Worm (Caenorhabditis elegans) whole organism, L1 larva: ENCODE data around the gene C16A3.6.
A peak's percentile ranks its signal among the peaks of the same experiment; 100 is the strongest.

Source experiments
- C04F5.9 ChIP-seq: sonication (generic microtip); optimal IDR thresholded peaks from 2 replicates; lab custom pipeline; 2016; ENCODE audit warnings: missing genetic modification characterization, missing compliant biosample characterization
- F16B12.6 ChIP-seq: fragments of 150-350 bp; optimal IDR thresholded peaks from 2 replicates; lab custom pipeline; 2014; ENCODE audit warnings: missing biosample characterization, missing genetic modification characterization
- Y116A8C.19 ChIP-seq: sonication (generic microtip); optimal IDR thresholded peaks from 2 replicates; lab custom pipeline; 2016; ENCODE audit warnings: missing compliant biosample characterization, missing genetic modification characterization, borderline replicate concordance
- aha-1 ChIP-seq: fragments of 150-350 bp; optimal IDR thresholded peaks from 2 replicates; lab custom pipeline; 2014; ENCODE audit warnings: missing biosample characterization, missing genetic modification characterization
- blmp-1 ChIP-seq: fragments of 150-350 bp; optimal IDR thresholded peaks from 2 replicates; lab custom pipeline; 2014; ENCODE audit warnings: missing biosample characterization, missing genetic modification characterization
- ceh-63 ChIP-seq: fragments of 200-800 bp; sonication (Bioruptor generic); optimal IDR thresholded peaks from 2 replicates; lab custom pipeline; 2018; ENCODE audit warnings: mild to moderate bottlenecking, missing genetic modification characterization, missing compliant biosample characterization
- ceh-8 ChIP-seq: fragments of 200-800 bp; sonication (Bioruptor generic); optimal IDR thresholded peaks from 2 replicates; lab custom pipeline; 2018; ENCODE audit warnings: mild to moderate bottlenecking, missing genetic modification characterization, moderate library complexity, missing compliant biosample characterization
- ces-1 ChIP-seq: fragments of 150-350 bp; optimal IDR thresholded peaks from 2 replicates; lab custom pipeline; 2014; ENCODE audit warnings: missing biosample characterization, missing genetic modification reagents, missing genetic modification characterization
- dpl-1 ChIP-seq, 3 experiments: fragments of 150-350 bp in 2 of 3; sonication (generic microtip) in 1 of 3; optimal IDR thresholded peaks; 2 replicates each; lab custom pipeline; 2014 to 2017; ENCODE audit warnings: missing biosample characterization in 3 of 3, missing genetic modification characterization in 3 of 3, missing genetic modification reagents in 3 of 3
- dsc-1 ChIP-seq: sonication (generic microtip); optimal IDR thresholded peaks from 2 replicates; lab custom pipeline; 2016; ENCODE audit warnings: mild to moderate bottlenecking, missing genetic modification characterization, missing compliant biosample characterization
- efl-1 ChIP-seq, 4 experiments: fragments of 150-350 bp; optimal IDR thresholded peaks in 3 of 4; peaks in 1 of 4; 1 replicate in 1 of 4; 2 replicates in 3 of 4; lab custom pipeline; 2014; ENCODE audit warnings: missing biosample characterization in 2 of 4, missing genetic modification characterization in 2 of 4, missing genetic modification reagents in 2 of 4
- efl-3 ChIP-seq: fragments of 200-800 bp; sonication (Bioruptor generic); optimal IDR thresholded peaks from 2 replicates; lab custom pipeline; 2018; ENCODE audit warnings: mild to moderate bottlenecking, missing genetic modification characterization, missing compliant biosample characterization
- egl-13 ChIP-seq: sonication (generic microtip); optimal IDR thresholded peaks from 2 replicates; lab custom pipeline; 2016; ENCODE audit warnings: missing genotype, missing genetic modification reagents, missing genetic modification characterization, missing compliant biosample characterization
- egl-27 ChIP-seq, 2 experiments: fragments of 150-350 bp in 1 of 2; sonication (generic microtip); optimal IDR thresholded peaks; 3 replicates each; lab custom pipeline; 2017 to 2018; ENCODE audit warnings: missing biosample characterization in 2 of 2, missing genetic modification characterization in 2 of 2, missing genetic modification reagents in 2 of 2
- elt-3 ChIP-seq, 6 experiments: fragments of 150-350 bp in 1 of 6; sonication (generic microtip); optimal IDR thresholded peaks; 2 replicates each; lab custom pipeline; 2017 to 2018; ENCODE audit warnings: missing biosample characterization in 6 of 6, missing genetic modification characterization in 6 of 6, inconsistent platforms in 1 of 6
- fkh-10 ChIP-seq: sonication (generic microtip); optimal IDR thresholded peaks from 2 replicates; lab custom pipeline; 2017; ENCODE audit warnings: missing biosample characterization, missing genetic modification reagents, missing genetic modification characterization
- fos-1 ChIP-seq: fragments of 150-350 bp; optimal IDR thresholded peaks from 2 replicates; lab custom pipeline; 2014; ENCODE audit warnings: missing biosample characterization, missing genetic modification characterization
- grh-1 ChIP-seq: fragments of 200-800 bp; sonication (Bioruptor generic); IDR thresholded peaks from 2 replicates; pipeline ENCODE4 v1.3.6; 2022; ENCODE audit warnings: missing genetic modification reagents, missing genetic modification characterization, missing compliant biosample characterization
- hlh-17 ChIP-seq: fragments of 200-800 bp; sonication (Bioruptor generic); optimal IDR thresholded peaks from 2 replicates; lab custom pipeline; 2018; ENCODE audit warnings: missing genetic modification characterization, mild to moderate bottlenecking, missing compliant biosample characterization, moderate library complexity, borderline replicate concordance
- hlh-4 ChIP-seq: sonication (generic microtip); optimal IDR thresholded peaks from 2 replicates; lab custom pipeline; 2016; ENCODE audit warnings: mild to moderate bottlenecking, missing genetic modification characterization, missing compliant biosample characterization
- isw-1 ChIP-seq: fragments of 200-800 bp; sonication (Bioruptor generic); IDR thresholded peaks from 2 replicates; pipeline ENCODE4 v1.3.6; 2022; ENCODE audit warnings: missing genetic modification characterization, missing compliant biosample characterization
- jun-1 ChIP-seq: fragments of 150-350 bp; optimal IDR thresholded peaks from 2 replicates; lab custom pipeline; 2014; ENCODE audit warnings: missing biosample characterization, missing genetic modification reagents, missing genetic modification characterization
- lin-13 ChIP-seq: fragments of 150-350 bp; optimal IDR thresholded peaks from 2 replicates; lab custom pipeline; 2014; ENCODE audit warnings: missing biosample characterization, missing genetic modification reagents, missing genetic modification characterization
- lin-15B ChIP-seq: fragments of 150-350 bp; sonication (generic microtip); optimal IDR thresholded peaks from 3 replicates; lab custom pipeline; 2014; ENCODE audit warnings: missing biosample characterization, missing genetic modification characterization
- lir-3 ChIP-seq: sonication (generic microtip); optimal IDR thresholded peaks from 2 replicates; lab custom pipeline; 2016; ENCODE audit warnings: mild to moderate bottlenecking, missing genetic modification characterization, moderate library complexity, missing compliant biosample characterization; ENCODE audit not compliant: poor library complexity
- mdl-1 ChIP-seq, 2 experiments: fragments of 150-350 bp; optimal IDR thresholded peaks; 2 replicates each; lab custom pipeline; 2014 to 2017; ENCODE audit warnings: missing biosample characterization in 2 of 2, missing genetic modification characterization in 2 of 2, inconsistent platforms in 1 of 2
- mef-2 ChIP-seq: fragments of 150-350 bp; optimal IDR thresholded peaks from 2 replicates; lab custom pipeline; 2014; ENCODE audit warnings: missing biosample characterization, missing genetic modification characterization
- mep-1 ChIP-seq: fragments of 150-350 bp; optimal IDR thresholded peaks from 2 replicates; lab custom pipeline; 2014; ENCODE audit warnings: missing biosample characterization, missing genetic modification characterization
- nhr-11 ChIP-seq: fragments of 150-350 bp; optimal IDR thresholded peaks from 2 replicates; lab custom pipeline; 2014; ENCODE audit warnings: missing biosample characterization, missing genetic modification characterization
- nhr-12 ChIP-seq: sonication (generic microtip); optimal IDR thresholded peaks from 2 replicates; lab custom pipeline; 2017; ENCODE audit warnings: missing biosample characterization, missing genetic modification characterization
- nhr-19 ChIP-seq: fragments of 200-800 bp; sonication (Bioruptor generic); conservative IDR thresholded peaks from 2 replicates; pipeline ENCODE4 v1.3.6; 2022; ENCODE audit warnings: missing genetic modification characterization, missing compliant biosample characterization
- nhr-20 ChIP-seq: sonication (generic microtip); optimal IDR thresholded peaks from 2 replicates; lab custom pipeline; 2016; ENCODE audit warnings: mild to moderate bottlenecking, missing genetic modification characterization, missing compliant biosample characterization
- nhr-237 ChIP-seq: fragments of 150-350 bp; optimal IDR thresholded peaks from 2 replicates; lab custom pipeline; 2014; ENCODE audit warnings: missing biosample characterization, missing genetic modification characterization
- nhr-28 ChIP-seq: fragments of 150-350 bp; optimal IDR thresholded peaks from 2 replicates; lab custom pipeline; 2014; ENCODE audit warnings: missing biosample characterization, missing genetic modification characterization
- nhr-77 ChIP-seq: fragments of 150-350 bp; optimal IDR thresholded peaks from 2 replicates; lab custom pipeline; 2014; ENCODE audit warnings: missing biosample characterization, missing genetic modification characterization
- nhr-84 ChIP-seq: sonication (generic microtip); optimal IDR thresholded peaks from 2 replicates; lab custom pipeline; 2017; ENCODE audit warnings: missing biosample characterization, missing genetic modification characterization
- pag-3 ChIP-seq: sonication (generic microtip); optimal IDR thresholded peaks from 2 replicates; lab custom pipeline; 2017; ENCODE audit warnings: missing genetic modification characterization, mild to moderate bottlenecking, missing compliant biosample characterization, antibody characterized with exemption, borderline replicate concordance; ENCODE audit not compliant: insufficient read depth
- pqm-1 ChIP-seq: sonication (generic microtip); optimal IDR thresholded peaks from 3 replicates; lab custom pipeline; 2017; ENCODE audit warnings: missing biosample characterization, missing genetic modification characterization
- sup-37 ChIP-seq: fragments of 200-800 bp; sonication (Bioruptor generic); optimal IDR thresholded peaks from 2 replicates; lab custom pipeline; 2018; ENCODE audit warnings: mild to moderate bottlenecking, missing genetic modification characterization, missing compliant biosample characterization
- swsn-7 ChIP-seq: sonication (generic microtip); optimal IDR thresholded peaks from 2 replicates; lab custom pipeline; 2016; ENCODE audit warnings: missing genetic modification characterization, missing compliant biosample characterization
- tbx-2 ChIP-seq: sonication (generic microtip); optimal IDR thresholded peaks from 2 replicates; lab custom pipeline; 2016; ENCODE audit warnings: missing genetic modification characterization, missing compliant biosample characterization
- unc-30 ChIP-seq: sonication (generic microtip); optimal IDR thresholded peaks from 2 replicates; lab custom pipeline; 2017; ENCODE audit warnings: missing biosample characterization, missing genetic modification characterization
- unc-62 ChIP-seq: fragments of 150-350 bp; optimal IDR thresholded peaks from 2 replicates; lab custom pipeline; 2014; ENCODE audit warnings: missing biosample characterization, missing genetic modification reagents, missing genetic modification characterization
- unc-86 ChIP-seq: sonication (generic microtip); optimal IDR thresholded peaks from 2 replicates; lab custom pipeline; 2016; ENCODE audit warnings: missing genetic modification characterization, missing compliant biosample characterization
- unc-98 ChIP-seq: fragments of 200-800 bp; sonication (Bioruptor generic); IDR thresholded peaks from 2 replicates; pipeline ENCODE4 v1.3.6; 2022; ENCODE audit warnings: missing genetic modification characterization, missing compliant biosample characterization
- vab-15 ChIP-seq: sonication (generic microtip); optimal IDR thresholded peaks from 2 replicates; lab custom pipeline; 2017; ENCODE audit warnings: missing genotype, mild to moderate bottlenecking, missing genetic modification characterization, missing compliant biosample characterization
- xbp-1 ChIP-seq: sonication (generic microtip); optimal IDR thresholded peaks from 2 replicates; lab custom pipeline; 2016; ENCODE audit warnings: missing genetic modification characterization, missing compliant biosample characterization
- ztf-11 ChIP-seq, 2 experiments: sonication (generic microtip); optimal IDR thresholded peaks; 2 replicates each; lab custom pipeline; 2016 to 2017; ENCODE audit warnings: missing genetic modification characterization in 2 of 2, missing biosample characterization in 1 of 2, missing compliant biosample characterization in 1 of 2

The C16A3.6 gene

DNA sequence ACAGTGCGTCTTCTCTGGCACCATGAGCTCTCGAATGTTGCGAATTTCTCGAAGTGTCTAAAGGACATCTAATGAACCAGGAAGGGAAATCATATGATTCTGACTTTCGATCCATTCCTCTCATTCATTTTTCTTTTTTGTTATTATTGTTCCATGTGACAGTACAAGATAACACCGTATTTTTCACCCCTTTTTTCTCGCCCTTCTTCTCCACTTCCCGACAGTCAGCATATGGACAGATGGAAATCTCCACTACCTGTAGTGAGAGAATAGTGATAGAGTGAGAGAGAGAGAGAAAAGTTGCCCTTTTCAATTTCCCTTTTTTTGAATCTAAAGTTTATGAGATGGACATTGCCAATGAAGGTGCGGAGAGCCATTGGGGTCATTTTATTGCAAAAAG is 18.2 kb upstream of the C16A3.6 start (continued):
- TF ChIP-seq pag-3 (tag; lab: Kevin White, UChicago) (no peak), elt-3 (tag; optimal IDR thresholded peaks at IDR 0.05; lab: Kevin White, UChicago) (peak in 3 of 6 experiments; percentile 21 to 67 (median 31)), jun-1 (tag; lab: Kevin White, UChicago) (no peak), nhr-84 (tag; lab: Kevin White, UChicago) (no peak), lir-3 (tag; lab: Kevin White, UChicago) (no peak), unc-62 (no peak), nhr-19 (GFP tag; lab: Robert Waterston, UW) (0 out of 2 replicates have a peak, but pooled peaks have one; percentile 16), unc-86 (tag; lab: Kevin White, UChicago) (no peak), tbx-2 (tag; lab: Kevin White, UChicago) (peak; percentile 2), isw-1 (GFP tag; lab: Robert Waterston, UW) (no peak), xbp-1 (tag; lab: Kevin White, UChicago) (no peak), Y116A8C.19 (no peak), lin-15B (tag; lab: Kevin White, UChicago) (no peak), egl-13 (tag; lab: Kevin White, UChicago) (no peak), ces-1 (GFP tag; lab: Kevin White, UChicago) (no peak), aha-1 (tag; lab: Kevin White, UChicago) (no peak), unc-98 (GFP tag; lab: Robert Waterston, UW) (no peak), F16B12.6 (tag; lab: Kevin White, UChicago) (no peak), swsn-7 (no peak), mep-1 (tag; lab: Kevin White, UChicago) (peak; percentile 71), efl-1 (optimal IDR thresholded peaks at IDR 0.05; lab: Kevin White, UChicago) (no peak), efl-1 (GFP tag; optimal IDR thresholded peaks at IDR 0.05 in 1 of 2; lab: Kevin White, UChicago) (no peak), efl-3 (GFP tag; lab: Kevin White, UChicago) (no peak), dpl-1 (GFP tag; optimal IDR thresholded peaks at IDR 0.05; lab: Kevin White, UChicago) (peak in 1 of 3 experiments; percentile 1), nhr-12 (tag; lab: Kevin White, UChicago) (no peak), blmp-1 (tag; lab: Kevin White, UChicago) (peak; percentile 94), ztf-11 (tag; optimal IDR thresholded peaks at IDR 0.05; lab: Kevin White, UChicago) (no peak), fos-1 (tag; lab: Kevin White, UChicago) (no peak), fkh-10 (GFP tag; lab: Kevin White, UChicago) (no peak), ceh-8 (GFP tag; lab: Kevin White, UChicago) (no peak), hlh-17 (GFP tag; lab: Kevin White, UChicago) (no peak), grh-1 (GFP tag; lab: Robert Waterston, UW) (no peak), C04F5.9 (tag; lab: Kevin White, UChicago) (no peak), mef-2 (tag; lab: Kevin White, UChicago) (no peak), nhr-77 (tag; lab: Kevin White, UChicago) (no peak), dsc-1 (tag; lab: Kevin White, UChicago) (no peak), nhr-11 (tag; lab: Kevin White, UChicago) (no peak), lin-13 (peak; percentile 13), ceh-63 (GFP tag; lab: Kevin White, UChicago) (no peak), nhr-20 (tag; lab: Kevin White, UChicago) (peak; percentile 73), sup-37 (GFP tag; lab: Kevin White, UChicago) (no peak), nhr-28 (tag; lab: Kevin White, UChicago) (no peak), mdl-1 (tag; optimal IDR thresholded peaks at IDR 0.05; lab: Kevin White, UChicago) (peak in 1 of 2 experiments; percentile 58), pqm-1 (tag; lab: Kevin White, UChicago) (no peak), hlh-4 (tag; lab: Kevin White, UChicago) (no peak), egl-27 (tag; optimal IDR thresholded peaks at IDR 0.05; lab: Kevin White, UChicago) (no peak), vab-15 (tag; lab: Kevin White, UChicago) (peak; percentile 35), unc-30 (tag; lab: Kevin White, UChicago) (no peak), nhr-237 (no peak)
- TF ChIP-seq, all 84 proteins: peak for 19
